Worm (Caenorhabditis elegans) whole organism, L4/young adult: ENCODE data around the gene gstk-1.

ENCODE experiments used
- W03F9.2 ChIP-seq: fragments of 150-350 bp; optimal IDR thresholded peaks from 2 replicates; lab custom pipeline; 2014; ENCODE audit warnings: missing biosample characterization, missing genetic modification characterization
- dao-5 ChIP-seq: sonication (generic microtip); optimal IDR thresholded peaks from 2 replicates; lab custom pipeline; 2016; ENCODE audit warnings: missing genotype, missing genetic modification characterization, moderate library complexity, missing compliant biosample characterization
- him-1 ChIP-seq: sonication (generic microtip); optimal IDR thresholded peaks from 2 replicates; lab custom pipeline; 2016; ENCODE audit warnings: missing genotype, missing genetic modification reagents, missing genetic modification characterization, missing compliant biosample characterization

Gene gstk-1

ce11 chrII:9660379-9660778 lies 3.9 kb downstream of the gstk-1 start, which contains the start of gene ZK1320.3:
Gene ZK1320.3 (minus strand): TSS chrII:9660419.
- TF ChIP-seq dao-5 (tag; lab: Kevin White, UChicago) (no peak), W03F9.2 (tag; lab: Kevin White, UChicago) (no peak), him-1 (tag; lab: Kevin White, UChicago) (no peak)

DNA sequence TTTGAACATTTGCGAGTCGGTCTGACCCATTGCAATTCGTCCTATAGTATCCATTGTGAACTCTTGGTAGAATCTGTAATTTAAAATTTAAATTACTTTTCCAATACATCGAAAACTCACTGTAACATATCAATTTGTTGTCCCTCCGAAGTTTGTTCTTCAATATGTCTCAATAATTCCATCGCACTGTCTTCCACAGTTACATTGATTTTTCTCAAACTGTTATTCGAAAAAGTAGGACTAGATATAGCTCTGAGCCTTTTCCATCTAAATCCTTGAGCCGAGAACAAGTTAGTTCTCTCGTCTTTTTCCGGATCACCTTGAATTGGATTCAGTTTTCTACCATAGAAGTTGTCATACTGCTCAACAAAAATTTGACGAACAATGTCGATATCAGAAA lies 5.7 kb downstream of the gstk-1 start:
- TF ChIP-seq him-1 (tag; lab: Kevin White, UChicago) (no peak), dao-5 (tag; lab: Kevin White, UChicago) (no peak), W03F9.2 (tag; lab: Kevin White, UChicago) (no peak)

DNA sequence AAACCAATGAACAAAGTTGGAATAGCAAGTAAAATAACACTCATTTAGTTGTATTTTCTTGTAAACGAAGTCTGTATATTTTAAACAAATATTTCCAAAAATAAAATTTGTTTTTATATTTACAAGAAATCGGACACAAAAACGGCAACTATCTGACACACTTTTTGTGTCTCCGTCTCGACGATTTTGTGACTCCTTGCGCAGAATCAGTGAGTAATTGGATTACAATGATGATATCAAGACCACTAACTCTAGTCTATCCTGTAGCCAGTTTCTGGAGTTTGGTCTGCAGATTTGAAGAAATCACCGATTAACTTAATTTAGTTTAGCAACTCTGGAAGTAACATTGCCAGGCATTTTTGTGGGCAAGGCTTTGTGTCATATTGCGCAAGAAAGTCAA lies 6.3 kb downstream of the gstk-1 start, which contains the start of gene cyp-13A10:
Gene cyp-13A10, minus strand, starts transcription at position 88 of the 400 bp plus-strand sequence.
- TF ChIP-seq dao-5 (tag; lab: Kevin White, UChicago) (no peak), him-1 (tag; lab: Kevin White, UChicago) (no peak), W03F9.2 (tag; lab: Kevin White, UChicago) (no peak)

- TF ChIP-seq W03F9.2 (tag; lab: Kevin White, UChicago): no peak
- no peak for TF ChIP-seq dao-5 (tag; lab: Kevin White, UChicago)
- no peak for TF ChIP-seq him-1 (tag; lab: Kevin White, UChicago)
Measured at ce11 chrII:9665577-9665976, 9.1 kb downstream of the gstk-1 start, which contains the start of gene ZK1320.5. Gene ZK1320.5 (minus strand): TSS chrII:9665677.

DNA sequence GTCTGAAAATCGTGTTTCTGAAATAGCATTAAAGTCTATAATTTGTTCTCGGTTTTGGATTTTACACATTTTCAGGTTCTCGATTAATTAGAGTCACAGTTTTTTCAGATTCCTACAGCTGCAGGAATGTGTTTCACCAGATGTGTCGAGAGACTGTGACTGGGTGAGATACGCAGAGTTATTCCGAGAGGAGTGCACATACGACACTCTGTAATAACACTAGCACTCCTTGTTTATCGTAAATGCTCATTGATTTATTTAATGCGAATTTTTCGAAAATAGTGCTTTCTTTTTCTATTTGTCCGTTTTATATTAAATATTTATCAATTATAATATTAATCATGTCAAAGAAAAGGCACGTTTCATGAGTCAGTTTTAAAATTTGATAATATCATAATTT lies 10.9 kb downstream of the gstk-1 start, which contains the start of gene ZK1320.11:
Gene ZK1320.11, plus strand, starts transcription at position 243 of the 400 bp plus-strand sequence.
- no peak for TF ChIP-seq him-1 (tag; lab: Kevin White, UChicago)
- no peak for TF ChIP-seq W03F9.2 (tag; lab: Kevin White, UChicago)
- TF ChIP-seq dao-5 (tag; lab: Kevin White, UChicago): no peak

DNA sequence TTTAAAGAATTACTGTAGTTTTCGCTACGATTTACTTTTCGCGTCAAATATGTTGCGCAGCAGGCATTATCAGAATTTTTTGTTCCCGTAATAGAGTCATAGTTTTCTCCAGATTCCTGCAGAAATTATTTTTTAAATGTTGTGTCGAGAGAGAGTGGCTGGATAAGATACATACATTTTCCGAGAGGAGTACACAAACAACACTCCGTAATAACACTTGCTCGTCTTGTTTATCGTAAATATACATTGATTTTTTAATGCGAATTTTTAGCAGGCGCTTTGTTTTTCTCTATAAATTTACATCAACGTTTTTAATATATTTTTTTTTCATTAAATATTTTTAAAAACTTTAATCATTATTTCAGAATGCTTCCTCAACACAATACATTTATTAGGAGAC lies 12.5 kb downstream of the gstk-1 start, which contains the start of gene taf-8:
Gene taf-8, plus strand, starts transcription at position 360 of the 400 bp plus-strand sequence.
- TF ChIP-seq him-1 (tag; lab: Kevin White, UChicago) (no peak), W03F9.2 (tag; lab: Kevin White, UChicago) (peak; percentile 16)

ce11 chrII:9671308-9671707 lies 14.8 kb downstream of the gstk-1 start, which contains the start of gene ZK1320.7:
Gene ZK1320.7 (plus strand): TSS chrII:9671608.
- TF ChIP-seq him-1 (tag; lab: Kevin White, UChicago): no peak
- no peak for TF ChIP-seq dao-5 (tag; lab: Kevin White, UChicago)
- no peak for TF ChIP-seq W03F9.2 (tag; lab: Kevin White, UChicago)

DNA sequence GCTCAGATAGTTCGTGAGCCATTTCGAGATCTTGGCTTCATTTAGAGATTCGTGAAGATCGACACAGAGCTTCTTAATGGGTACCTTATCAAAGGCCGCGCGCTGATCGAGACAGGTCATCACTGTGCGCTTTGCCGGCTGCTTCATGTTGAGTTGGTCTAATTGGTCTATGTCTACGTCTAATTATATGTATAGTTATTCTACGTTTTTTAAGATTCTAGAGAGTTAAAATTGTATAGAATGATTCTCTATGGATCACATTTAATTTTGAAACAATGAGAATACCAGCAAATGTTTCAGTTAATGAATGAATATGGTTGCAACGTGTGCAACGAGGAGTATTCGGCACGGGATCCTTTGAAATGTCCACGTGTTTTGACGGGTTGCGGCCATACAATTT lies 18.2 kb downstream of the gstk-1 start, which contains the start of gene arc-1:
Gene arc-1, plus strand, starts transcription at position 301 of the 400 bp plus-strand sequence.
- TF ChIP-seq him-1 (tag; lab: Kevin White, UChicago) (no peak), dao-5 (tag; lab: Kevin White, UChicago) (no peak), W03F9.2 (tag; lab: Kevin White, UChicago) (no peak)

DNA sequence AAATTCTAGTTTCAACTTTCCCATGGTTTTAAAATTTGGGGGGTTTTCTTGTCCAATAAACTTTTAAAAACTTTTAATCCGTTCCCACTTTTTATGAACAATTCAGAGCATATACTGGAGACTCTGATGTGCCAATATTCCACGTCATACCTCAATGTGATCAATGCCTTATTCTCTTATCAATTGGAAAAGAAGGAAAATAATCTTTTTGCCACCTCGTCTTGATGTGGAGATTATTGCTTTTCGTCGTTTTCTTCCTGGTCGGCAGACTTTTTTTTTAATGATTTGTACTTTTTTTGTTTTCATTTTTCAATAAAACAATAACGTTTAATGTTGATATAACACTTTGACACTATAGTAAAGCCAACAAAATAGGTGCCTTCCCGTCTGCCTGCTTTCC lies 21.0 kb downstream of the gstk-1 start:
- TF ChIP-seq him-1 (tag; lab: Kevin White, UChicago) (no peak), W03F9.2 (tag; lab: Kevin White, UChicago) (no peak), dao-5 (tag; lab: Kevin White, UChicago) (no peak)

ce11 chrII:9679842-9680241 lies 23.3 kb downstream of the gstk-1 start:
- no peak for TF ChIP-seq him-1 (tag; lab: Kevin White, UChicago)
- no peak for TF ChIP-seq dao-5 (tag; lab: Kevin White, UChicago)
- TF ChIP-seq W03F9.2 (tag; lab: Kevin White, UChicago): no peak

- TF ChIP-seq W03F9.2 (tag; lab: Kevin White, UChicago) (no peak), him-1 (tag; lab: Kevin White, UChicago) (no peak), dao-5 (tag; lab: Kevin White, UChicago) (no peak)
Measured at ce11 chrII:9680493-9680892, 24.0 kb downstream of the gstk-1 start, which contains the start of gene ZK1320.13. Gene ZK1320.13 (plus strand): TSS chrII:9680793.

ce11 chrII:9682044-9682443 lies 25.5 kb downstream of the gstk-1 start:
- TF ChIP-seq him-1 (tag; lab: Kevin White, UChicago) (no peak), W03F9.2 (tag; lab: Kevin White, UChicago) (no peak), dao-5 (tag; lab: Kevin White, UChicago) (no peak)

ce11 chrII:9684175-9684574 lies 27.7 kb downstream of the gstk-1 start:
- TF ChIP-seq him-1 (tag; lab: Kevin White, UChicago) (no peak), W03F9.2 (tag; lab: Kevin White, UChicago) (no peak), dao-5 (tag; lab: Kevin White, UChicago) (no peak)

DNA sequence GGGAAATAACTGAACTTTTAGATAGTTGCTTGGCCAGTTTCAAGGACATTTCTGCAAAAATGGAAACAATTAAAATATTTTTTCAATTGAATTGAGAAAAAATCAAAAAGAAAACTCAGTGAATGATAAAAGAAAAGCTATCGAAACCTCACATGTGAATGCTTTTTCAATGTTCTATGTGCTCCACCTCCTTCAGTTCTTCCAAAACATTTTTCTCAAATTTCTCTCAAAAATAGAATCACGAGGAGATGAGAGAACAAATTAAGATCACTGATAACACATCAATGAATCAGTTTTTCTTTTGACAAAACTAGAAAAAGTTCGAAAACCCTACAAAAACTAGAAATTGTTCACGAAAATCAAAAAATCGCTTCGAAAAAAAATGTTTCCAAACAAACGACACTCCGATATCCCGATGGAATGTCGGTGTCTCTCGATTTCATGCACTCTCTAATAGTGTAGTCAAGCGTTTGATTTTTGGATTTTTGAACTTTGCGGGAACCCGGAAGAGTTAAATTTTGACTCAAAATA lies 30.2 kb downstream of the gstk-1 start, which contains the start of gene ZK1320.9:
Gene ZK1320.9, minus strand, starts transcription at position 51 of the 531 bp plus-strand sequence.
- TF ChIP-seq him-1 (tag; lab: Kevin White, UChicago) (no peak), dao-5 (tag; lab: Kevin White, UChicago) (no peak), W03F9.2 (tag; lab: Kevin White, UChicago) (no peak)
